Worm (Caenorhabditis elegans) whole organism, L4 larva: ENCODE data around the gene far-6.

ENCODE experiments used
- F44E2.7 ChIP-seq: fragments of 200-800 bp; sonication (Bioruptor generic); IDR thresholded peaks from 2 replicates; pipeline ENCODE4 v2.1.2; 2022; ENCODE audit warnings: missing genetic modification characterization, missing compliant biosample characterization
- F49E8.2 ChIP-seq: sonication (generic microtip); optimal IDR thresholded peaks from 2 replicates; lab custom pipeline; 2016; ENCODE audit warnings: missing compliant biosample characterization, mild to moderate bottlenecking, missing genetic modification characterization, borderline replicate concordance
- R02D3.7 ChIP-seq: fragments of 150-350 bp; sonication (generic microtip); optimal IDR thresholded peaks from 3 replicates; lab custom pipeline; 2014; ENCODE audit warnings: missing biosample characterization, missing genetic modification characterization
- T20F7.1 ChIP-seq: fragments of 200-800 bp; sonication (Bioruptor generic); optimal IDR thresholded peaks from 2 replicates; lab custom pipeline; 2018; ENCODE audit warnings: mild to moderate bottlenecking, missing genetic modification characterization, missing compliant biosample characterization
- T26A8.4 ChIP-seq: fragments of 200-800 bp; sonication (Bioruptor generic); IDR thresholded peaks from 2 replicates; pipeline ENCODE4 v1.3.6; 2022; ENCODE audit warnings: missing genetic modification characterization, missing compliant biosample characterization
- Y48G9A.11 ChIP-seq: fragments of 200-800 bp; sonication (Bioruptor generic); IDR thresholded peaks from 2 replicates; pipeline ENCODE4 v1.3.6; 2022; ENCODE audit warnings: missing genetic modification reagents, missing genetic modification characterization, missing compliant biosample characterization
- Y5F2A.4 ChIP-seq: fragments of 200-800 bp; sonication (Bioruptor generic); optimal IDR thresholded peaks from 2 replicates; lab custom pipeline; 2018; ENCODE audit warnings: mild to moderate bottlenecking, missing genetic modification characterization, missing compliant biosample characterization
- ZK337.2 ChIP-seq: fragments of 200-800 bp; sonication (Bioruptor generic); IDR thresholded peaks from 2 replicates; pipeline ENCODE4 v1.3.6; 2022; ENCODE audit warnings: missing genetic modification reagents, missing genetic modification characterization, missing compliant biosample characterization
- arid-1 ChIP-seq: fragments of 200-800 bp; sonication (Bioruptor generic); conservative IDR thresholded peaks from 2 replicates; pipeline ENCODE4 v1.3.6; 2022; ENCODE audit warnings: missing genetic modification reagents, missing genetic modification characterization, missing compliant biosample characterization
- ceh-44 ChIP-seq: fragments of 200-800 bp; sonication (Bioruptor generic); IDR thresholded peaks from 2 replicates; pipeline ENCODE4 v1.3.6; 2022; ENCODE audit warnings: missing genetic modification reagents, missing genetic modification characterization, missing compliant biosample characterization
- ceh-62 ChIP-seq: sonication (generic microtip); optimal IDR thresholded peaks from 2 replicates; lab custom pipeline; 2017; ENCODE audit warnings: missing biosample characterization, missing genetic modification characterization
- ceh-82 ChIP-seq: sonication (generic microtip); optimal IDR thresholded peaks from 2 replicates; lab custom pipeline; 2017; ENCODE audit warnings: missing biosample characterization, missing genetic modification characterization
- ces-1 ChIP-seq: fragments of 150-350 bp; sonication (generic microtip); optimal IDR thresholded peaks from 4 replicates; lab custom pipeline; 2014; ENCODE audit warnings: missing biosample characterization, missing genetic modification reagents, missing genetic modification characterization
- cey-2 ChIP-seq: sonication (generic microtip); optimal IDR thresholded peaks from 3 replicates; lab custom pipeline; 2017; ENCODE audit warnings: missing genetic modification characterization, mild to moderate bottlenecking, missing compliant biosample characterization, antibody characterized with exemption, borderline replicate concordance; ENCODE audit not compliant: insufficient read depth
- ctbp-1 ChIP-seq: fragments of 200-800 bp; sonication (Bioruptor generic); IDR thresholded peaks from 2 replicates; pipeline ENCODE4 v1.3.6; 2022; ENCODE audit warnings: missing genetic modification reagents, missing genetic modification characterization, missing compliant biosample characterization
- dmd-8 ChIP-seq: fragments of 200-800 bp; sonication (Bioruptor generic); IDR thresholded peaks from 2 replicates; pipeline ENCODE4 v1.3.6; 2022; ENCODE audit warnings: missing genetic modification characterization, missing compliant biosample characterization
- egl-43 ChIP-seq: fragments of 200-800 bp; sonication (Bioruptor generic); IDR thresholded peaks from 2 replicates; pipeline ENCODE4 v1.3.6; 2022; ENCODE audit warnings: missing genetic modification reagents, missing genetic modification characterization, missing compliant biosample characterization
- fkh-10 ChIP-seq: fragments of 150-350 bp; optimal IDR thresholded peaks from 2 replicates; lab custom pipeline; 2014; ENCODE audit warnings: missing biosample characterization, missing genetic modification reagents, missing genetic modification characterization
- gei-8 ChIP-seq: fragments of 200-800 bp; sonication (Bioruptor generic); optimal IDR thresholded peaks from 2 replicates; lab custom pipeline; 2018; ENCODE audit warnings: mild to moderate bottlenecking, missing genetic modification characterization, missing compliant biosample characterization
- hif-1 ChIP-seq, 2 experiments: sonication (generic microtip); optimal IDR thresholded peaks; 2 replicates each; lab custom pipeline; 2016 to 2017; ENCODE audit warnings: missing compliant biosample characterization in 2 of 2, missing genetic modification characterization in 2 of 2, missing genetic modification reagents in 2 of 2, missing genotype in 2 of 2, mild to moderate bottlenecking in 1 of 2
- hlh-30 ChIP-seq: sonication (generic microtip); optimal IDR thresholded peaks from 2 replicates; lab custom pipeline; 2017; ENCODE audit warnings: antibody characterized with exemption, mild to moderate bottlenecking, missing genetic modification characterization, missing compliant biosample characterization; ENCODE audit not compliant: insufficient read depth
- jun-1 ChIP-seq: fragments of 150-350 bp; optimal IDR thresholded peaks from 2 replicates; lab custom pipeline; 2014; ENCODE audit warnings: missing biosample characterization, missing genetic modification reagents, missing genetic modification characterization
- lin-13 ChIP-seq: fragments of 150-350 bp; optimal IDR thresholded peaks from 2 replicates; lab custom pipeline; 2014; ENCODE audit warnings: missing biosample characterization, missing genetic modification reagents, missing genetic modification characterization
- lin-15B ChIP-seq: fragments of 150-350 bp; sonication (generic microtip); optimal IDR thresholded peaks from 3 replicates; lab custom pipeline; 2014; ENCODE audit warnings: missing biosample characterization, missing genetic modification characterization
- lin-29 ChIP-seq: fragments of 200-800 bp; sonication (Bioruptor generic); IDR thresholded peaks from 2 replicates; pipeline ENCODE4 v1.3.6; 2022; ENCODE audit warnings: missing genetic modification reagents, missing genetic modification characterization, missing compliant biosample characterization
- lin-38 ChIP-seq: fragments of 200-800 bp; sonication (Bioruptor generic); IDR thresholded peaks from 2 replicates; pipeline ENCODE4 v1.3.6; 2022; ENCODE audit warnings: missing genetic modification reagents, missing genetic modification characterization, missing compliant biosample characterization
- madf-5 ChIP-seq, 2 experiments: fragments of 200-800 bp; sonication (Bioruptor generic); IDR thresholded peaks; 2 replicates each; pipeline ENCODE4 v1.3.6; 2022; ENCODE audit warnings: missing compliant biosample characterization in 2 of 2, missing genetic modification characterization in 2 of 2
- madf-9 ChIP-seq: fragments of 200-800 bp; sonication (Bioruptor generic); conservative IDR thresholded peaks from 2 replicates; pipeline ENCODE4 v1.3.6; 2022; ENCODE audit warnings: missing genetic modification reagents, missing genetic modification characterization, missing compliant biosample characterization
- mdl-1 ChIP-seq, 2 experiments: fragments of 150-350 bp in 1 of 2; sonication (generic microtip) in 1 of 2; optimal IDR thresholded peaks; 2 replicates each; lab custom pipeline; 2014 to 2017; ENCODE audit warnings: missing biosample characterization in 2 of 2, missing genetic modification characterization in 2 of 2
- mdt-29 ChIP-seq: fragments of 200-800 bp; sonication (Bioruptor generic); IDR thresholded peaks from 2 replicates; pipeline ENCODE4 v1.3.6; 2022; ENCODE audit warnings: missing genetic modification reagents, missing genetic modification characterization, missing compliant biosample characterization
- mxl-3 ChIP-seq: fragments of 200-800 bp; sonication (Bioruptor generic); optimal IDR thresholded peaks from 2 replicates; lab custom pipeline; 2018; ENCODE audit warnings: mild to moderate bottlenecking, missing genetic modification characterization, missing compliant biosample characterization
- nhr-10 ChIP-seq: fragments of 150-350 bp; optimal IDR thresholded peaks from 2 replicates; lab custom pipeline; 2014; ENCODE audit warnings: missing biosample characterization, missing genetic modification characterization
- nhr-237 ChIP-seq: sonication (generic microtip); optimal IDR thresholded peaks from 2 replicates; lab custom pipeline; 2017; ENCODE audit warnings: missing biosample characterization, missing genetic modification characterization
- nhr-28 ChIP-seq: fragments of 150-350 bp; optimal IDR thresholded peaks from 2 replicates; lab custom pipeline; 2014; ENCODE audit warnings: missing biosample characterization, missing genetic modification characterization
- nhr-42 ChIP-seq: fragments of 200-800 bp; sonication (Bioruptor generic); IDR thresholded peaks from 2 replicates; pipeline ENCODE4 v1.3.6; 2022; ENCODE audit warnings: missing genetic modification characterization, missing compliant biosample characterization
- nhr-48 ChIP-seq: sonication (generic microtip); optimal IDR thresholded peaks from 2 replicates; lab custom pipeline; 2016; ENCODE audit warnings: mild to moderate bottlenecking, missing genetic modification characterization, missing compliant biosample characterization
- nhr-77 ChIP-seq: fragments of 150-350 bp; optimal IDR thresholded peaks from 2 replicates; lab custom pipeline; 2014; ENCODE audit warnings: missing biosample characterization, missing genetic modification characterization
- php-3 ChIP-seq: fragments of 200-800 bp; sonication (Bioruptor generic); IDR thresholded peaks from 2 replicates; pipeline ENCODE4 v1.3.6; 2022; ENCODE audit warnings: missing genetic modification reagents, missing genetic modification characterization, missing compliant biosample characterization
- pqm-1 ChIP-seq: sonication (generic microtip); optimal IDR thresholded peaks from 2 replicates; lab custom pipeline; 2017; ENCODE audit warnings: missing biosample characterization, missing genetic modification characterization
- rbr-2 ChIP-seq: sonication (generic microtip); optimal IDR thresholded peaks from 2 replicates; lab custom pipeline; 2016; ENCODE audit warnings: missing genotype, missing genetic modification characterization, missing compliant biosample characterization
- sdz-12 ChIP-seq: fragments of 200-800 bp; sonication (Bioruptor generic); optimal IDR thresholded peaks from 2 replicates; lab custom pipeline; 2018; ENCODE audit warnings: mild to moderate bottlenecking, missing genetic modification characterization, missing compliant biosample characterization
- set-16 ChIP-seq: fragments of 200-800 bp; sonication (Bioruptor generic); IDR thresholded peaks from 2 replicates; pipeline ENCODE4 v1.3.6; 2022; ENCODE audit warnings: missing genetic modification reagents, missing genetic modification characterization, missing compliant biosample characterization
- tag-97 ChIP-seq: fragments of 200-800 bp; sonication (Bioruptor generic); IDR thresholded peaks from 2 replicates; pipeline ENCODE4 v1.3.6; 2022; ENCODE audit warnings: missing genetic modification characterization, missing compliant biosample characterization
- unc-39 ChIP-seq: sonication (generic microtip); optimal IDR thresholded peaks from 2 replicates; lab custom pipeline; 2017; ENCODE audit warnings: missing biosample characterization, missing genetic modification characterization
- unc-62 ChIP-seq, 3 experiments: fragments of 150-350 bp in 1 of 3; sonication (generic microtip); optimal IDR thresholded peaks in 2 of 3; peaks in 1 of 3; 1 replicate in 1 of 3; 2 replicates in 2 of 3; lab custom pipeline; 2014 to 2017; ENCODE audit warnings: missing biosample characterization in 3 of 3, missing genetic modification characterization in 3 of 3, missing genetic modification reagents in 3 of 3, missing genotype in 1 of 3
- vab-7 ChIP-seq: fragments of 200-800 bp; sonication (Bioruptor generic); IDR thresholded peaks from 2 replicates; pipeline ENCODE4 v1.3.6; 2022; ENCODE audit warnings: missing genetic modification reagents, missing genetic modification characterization, missing compliant biosample characterization
- zag-1 ChIP-seq: fragments of 150-350 bp; optimal IDR thresholded peaks from 2 replicates; lab custom pipeline; 2014; ENCODE audit warnings: missing biosample characterization, missing genetic modification characterization
- zfp-2 ChIP-seq: sonication (generic microtip); optimal IDR thresholded peaks from 2 replicates; lab custom pipeline; 2016; ENCODE audit warnings: mild to moderate bottlenecking, missing genetic modification characterization, missing compliant biosample characterization
- ztf-11 ChIP-seq: fragments of 150-350 bp; optimal IDR thresholded peaks from 2 replicates; lab custom pipeline; 2014; ENCODE audit warnings: missing biosample characterization, missing genetic modification characterization

Gene far-6

DNA sequence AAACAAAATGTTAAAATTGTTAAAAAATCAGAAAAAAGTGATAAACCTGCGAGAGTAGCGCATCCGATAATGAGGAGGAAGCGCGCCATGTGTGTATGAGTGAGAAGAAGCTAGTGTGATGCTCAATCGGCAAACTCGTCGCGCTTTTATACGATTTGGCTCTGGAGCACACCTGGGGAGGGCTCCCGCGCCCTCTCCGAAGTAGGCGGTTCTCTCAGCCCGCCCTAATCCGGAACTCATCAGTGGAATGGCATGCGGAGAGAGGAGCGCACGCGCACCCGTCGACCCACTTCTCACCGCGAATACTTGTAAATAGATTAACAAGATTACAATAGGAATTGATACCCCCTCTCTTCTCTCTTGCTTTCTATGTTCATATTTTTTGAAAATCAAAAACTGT is 3.1 kb downstream of the far-6 start, which contains the start of gene pqn-74:
Gene pqn-74 (minus strand): TSS at position 122 of the 400 bp plus-strand sequence.
- TF ChIP-seq lin-13 (GFP tag; lab: Kevin White, UChicago) (no peak), unc-39 (tag; lab: Kevin White, UChicago) (no peak), ces-1 (GFP tag; lab: Kevin White, UChicago) (no peak), unc-62 (GFP tag; optimal IDR thresholded peaks at IDR 0.05 in 1 of 2; lab: Kevin White, UChicago) (no peak), unc-62 (tag; optimal IDR thresholded peaks at IDR 0.05; lab: Kevin White, UChicago) (no peak), ceh-82 (tag; lab: Kevin White, UChicago) (no peak), ctbp-1 (GFP tag; lab: Robert Waterston, UW) (no peak), Y5F2A.4 (no peak), dmd-8 (GFP tag; lab: Robert Waterston, UW) (no peak), set-16 (GFP tag; lab: Robert Waterston, UW) (peak; percentile 85)

DNA sequence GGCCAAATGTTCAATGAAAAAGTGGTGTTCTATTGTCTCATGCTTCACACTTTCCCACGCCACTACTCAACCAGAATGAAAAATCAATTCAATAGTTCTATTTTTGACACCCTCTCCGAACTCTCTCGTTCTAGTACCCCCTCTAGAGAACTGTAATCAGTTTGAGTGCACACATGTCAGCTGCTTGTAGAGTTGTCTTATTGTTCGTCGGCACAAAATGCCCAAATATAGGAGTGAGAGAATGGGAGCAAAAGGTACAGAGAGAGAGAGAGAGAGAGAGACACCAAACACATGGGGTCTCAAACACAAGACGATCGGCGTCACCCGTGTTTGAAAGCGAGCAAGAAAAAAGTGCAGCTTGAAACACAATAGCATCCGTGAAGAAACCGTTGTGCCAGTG is 6.1 kb downstream of the far-6 start:
- TF ChIP-seq ztf-11 (tag; lab: Kevin White, UChicago) = no peak
- TF ChIP-seq ceh-44 (GFP tag; lab: Robert Waterston, UW) = no peak
- TF ChIP-seq mdt-29 (GFP tag; lab: Robert Waterston, UW) = no peak
- TF ChIP-seq egl-43 = no peak
- no peak for TF ChIP-seq arid-1 (GFP tag; lab: Robert Waterston, UW)
- TF ChIP-seq unc-62 (GFP tag; optimal IDR thresholded peaks at IDR 0.05 in 1 of 2; lab: Kevin White, UChicago) = peak in 1 of 2 experiments; percentile 76
- TF ChIP-seq unc-62 (tag; optimal IDR thresholded peaks at IDR 0.05; lab: Kevin White, UChicago) = no peak
- no peak for TF ChIP-seq sdz-12 (GFP tag; lab: Kevin White, UChicago)
- TF ChIP-seq nhr-42 (GFP tag; lab: Robert Waterston, UW) = no peak
- no peak for TF ChIP-seq jun-1
- 0 out of 2 replicates have a peak, but pooled peaks have one; percentile 29 for TF ChIP-seq php-3
- no peak for TF ChIP-seq set-16 (GFP tag; lab: Robert Waterston, UW)
- TF ChIP-seq nhr-28 (tag; lab: Kevin White, UChicago) = peak; percentile 77
- peak; percentile 11 for TF ChIP-seq pqm-1 (tag; lab: Kevin White, UChicago)
- no peak for TF ChIP-seq vab-7 (GFP tag; lab: Robert Waterston, UW)
- no peak for TF ChIP-seq rbr-2 (tag; lab: Kevin White, UChicago)
- no peak for TF ChIP-seq mxl-3 (GFP tag; lab: Kevin White, UChicago)
- no peak for TF ChIP-seq nhr-237 (tag; lab: Kevin White, UChicago)
- peak in 1 of 2 experiments; percentile 27 for TF ChIP-seq hif-1 (tag; optimal IDR thresholded peaks at IDR 0.05; lab: Kevin White, UChicago)
- TF ChIP-seq lin-13 (GFP tag; lab: Kevin White, UChicago) = no peak
- TF ChIP-seq nhr-77 (tag; lab: Kevin White, UChicago) = peak; percentile 0
- peak; percentile 28 for TF ChIP-seq T26A8.4 (GFP tag; lab: Robert Waterston, UW)
- TF ChIP-seq nhr-10 (tag; lab: Kevin White, UChicago) = no peak
- no peak for TF ChIP-seq ceh-62 (tag; lab: Kevin White, UChicago)
- no peak for TF ChIP-seq R02D3.7
- TF ChIP-seq ZK337.2 (GFP tag; lab: Robert Waterston, UW) = no peak
- no peak for TF ChIP-seq lin-38 (GFP tag; lab: Robert Waterston, UW)
- TF ChIP-seq nhr-48 (tag; lab: Kevin White, UChicago) = no peak
- TF ChIP-seq zag-1 = no peak
- no peak for TF ChIP-seq F49E8.2
- TF ChIP-seq dmd-8 (GFP tag; lab: Robert Waterston, UW) = no peak
- no peak for TF ChIP-seq fkh-10
- TF ChIP-seq T20F7.1 (GFP tag; lab: Kevin White, UChicago) = no peak
- no peak for TF ChIP-seq mdl-1 (tag; optimal IDR thresholded peaks at IDR 0.05; lab: Kevin White, UChicago)
- no peak for TF ChIP-seq gei-8 (GFP tag; lab: Kevin White, UChicago)
- no peak for TF ChIP-seq madf-9 (GFP tag; lab: Robert Waterston, UW)
- TF ChIP-seq lin-15B (tag; lab: Kevin White, UChicago) = no peak
- no peak for TF ChIP-seq lin-29
- TF ChIP-seq hlh-30 (tag; lab: Kevin White, UChicago) = peak; percentile 48
- TF ChIP-seq madf-5 (GFP tag; IDR thresholded peaks at IDR 0.05; lab: Robert Waterston, UW) = no peak
- TF ChIP-seq Y48G9A.11 (GFP tag; lab: Robert Waterston, UW) = no peak
- TF ChIP-seq tag-97 (GFP tag; lab: Robert Waterston, UW) = no peak
- TF ChIP-seq F44E2.7 (GFP tag; lab: Robert Waterston, UW) = no peak
- TF ChIP-seq zfp-2 = no peak
- no peak for TF ChIP-seq cey-2
